Worm (Caenorhabditis elegans): ENCODE measurements around the gene srd-43.

The srd-43 gene

DNA sequence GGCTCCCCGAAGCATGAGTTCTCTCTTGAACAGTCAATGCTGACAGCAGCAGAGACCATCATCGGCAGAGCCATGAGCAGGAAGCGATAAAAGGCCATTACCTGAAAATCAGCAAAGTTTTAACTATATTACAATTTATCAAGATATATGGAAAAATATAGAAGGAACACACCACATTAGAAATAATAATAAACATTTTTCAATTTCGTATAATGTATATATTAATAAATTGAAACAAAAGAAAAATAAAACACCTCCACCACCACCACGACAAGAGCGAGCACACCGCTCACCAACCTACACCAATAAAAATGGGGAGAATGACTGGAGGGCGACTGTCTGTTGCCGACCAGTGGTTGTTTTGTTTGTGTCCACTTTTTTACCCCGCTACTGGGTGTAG, 19.1 kb downstream of the srd-43 start, which contains the start of gene R04D3.2:
TSS of gene R04D3.2 (minus strand) at position 101 of the 400 bp plus-strand sequence.
- TF ChIP-seq cog-1 (tag; optimal IDR thresholded peaks at IDR 0.05) (no peak), klf-2 (GFP tag; conservative IDR thresholded peaks at IDR 0.05) (no peak), ztf-29 (GFP tag; IDR thresholded peaks at IDR 0.05) (no peak), T22C8.4 (GFP tag; IDR thresholded peaks at IDR 0.05) (no peak), flt-1 (GFP tag; IDR thresholded peaks at IDR 0.05) (no peak), med-1 (GFP tag; optimal IDR thresholded peaks at IDR 0.05; ENCODE audit: insufficient read depth) (no peak), ztf-23 (GFP tag; IDR thresholded peaks at IDR 0.05) (no peak)

DNA sequence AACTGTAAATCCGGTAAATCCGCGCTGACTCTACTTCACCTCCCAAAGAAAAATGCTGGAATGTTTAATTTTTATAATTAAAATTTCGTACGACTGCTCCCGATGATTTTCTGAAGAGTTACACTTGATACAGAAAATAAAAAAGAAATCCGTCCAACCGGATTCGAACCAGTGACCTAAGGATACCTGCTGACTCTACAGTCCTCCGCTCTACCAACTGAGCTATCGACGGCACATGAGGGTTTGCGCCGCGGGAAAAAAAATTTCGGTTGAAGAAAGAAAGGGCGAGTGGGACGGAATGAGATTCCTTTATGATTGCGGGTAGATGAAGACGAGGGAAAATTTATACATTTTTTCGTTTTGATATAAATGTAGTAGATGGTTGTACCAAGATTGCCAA, 21.0 kb downstream of the srd-43 start:
- TF ChIP-seq flt-1 (GFP tag; IDR thresholded peaks at IDR 0.05), result 0 out of 2 replicates have a peak, but pooled peaks have one; percentile 45
- TF ChIP-seq T22C8.4 (GFP tag; IDR thresholded peaks at IDR 0.05), result no peak

DNA sequence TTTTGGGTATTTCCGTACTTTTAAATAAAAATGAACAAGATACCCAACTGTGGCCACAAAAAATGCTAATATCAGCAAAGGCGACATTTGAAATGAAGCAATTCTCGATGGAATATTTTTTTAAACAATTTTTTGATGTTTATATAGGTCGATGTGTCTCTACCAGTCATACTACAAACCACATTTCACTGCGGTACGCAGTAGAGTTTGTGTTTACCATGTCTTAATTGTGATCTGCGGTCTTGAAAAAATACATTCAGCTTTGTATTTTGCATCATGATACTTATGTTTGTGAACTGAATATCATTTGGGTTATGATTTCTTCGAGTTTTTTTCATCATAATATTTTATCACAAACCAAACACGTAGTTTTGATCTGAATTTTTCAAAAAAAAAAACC, 21.6 kb downstream of the srd-43 start, which contains the start of gene cyp-14A4:
TSS of gene cyp-14A4 (minus strand) at position 107 of the 400 bp plus-strand sequence.
- TF ChIP-seq T22C8.4 (GFP tag; IDR thresholded peaks at IDR 0.05) (no peak), tab-1 (GFP tag; IDR thresholded peaks at IDR 0.05) (no peak), klf-2 (GFP tag; conservative IDR thresholded peaks at IDR 0.05) (no peak), ztf-23 (GFP tag; IDR thresholded peaks at IDR 0.05) (no peak), flt-1 (GFP tag; IDR thresholded peaks at IDR 0.05) (no peak), med-1 (GFP tag; optimal IDR thresholded peaks at IDR 0.05; ENCODE audit: insufficient read depth) (no peak), ref-1 (GFP tag; conservative IDR thresholded peaks at IDR 0.05) (no peak), cog-1 (tag; optimal IDR thresholded peaks at IDR 0.05) (no peak), ztf-29 (GFP tag; IDR thresholded peaks at IDR 0.05) (no peak)

DNA sequence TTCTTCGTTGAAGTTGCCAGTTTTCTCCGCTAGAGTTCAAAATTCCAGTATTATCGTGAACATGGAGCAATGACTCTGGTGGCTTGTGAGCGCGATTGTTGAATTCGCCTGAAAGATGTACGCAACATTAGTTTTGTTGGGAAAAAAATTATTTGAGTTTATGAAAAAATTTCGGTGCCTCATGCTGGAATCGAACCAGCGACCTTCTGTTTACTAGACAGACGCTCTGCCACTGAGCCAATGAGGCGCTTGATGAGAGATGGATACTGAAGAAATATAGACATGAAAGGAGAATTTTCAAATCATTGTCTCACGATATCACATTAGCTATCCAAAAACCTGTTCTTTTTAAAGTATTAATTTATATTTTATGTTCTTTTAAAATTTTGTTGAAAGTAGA, 22.2 kb downstream of the srd-43 start:
- peak; percentile 53; the same call in 1 of the 2 replicates for TF ChIP-seq flt-1 (GFP tag; IDR thresholded peaks at IDR 0.05)
- no peak for TF ChIP-seq med-1 (GFP tag; optimal IDR thresholded peaks at IDR 0.05; ENCODE audit: insufficient read depth)

DNA sequence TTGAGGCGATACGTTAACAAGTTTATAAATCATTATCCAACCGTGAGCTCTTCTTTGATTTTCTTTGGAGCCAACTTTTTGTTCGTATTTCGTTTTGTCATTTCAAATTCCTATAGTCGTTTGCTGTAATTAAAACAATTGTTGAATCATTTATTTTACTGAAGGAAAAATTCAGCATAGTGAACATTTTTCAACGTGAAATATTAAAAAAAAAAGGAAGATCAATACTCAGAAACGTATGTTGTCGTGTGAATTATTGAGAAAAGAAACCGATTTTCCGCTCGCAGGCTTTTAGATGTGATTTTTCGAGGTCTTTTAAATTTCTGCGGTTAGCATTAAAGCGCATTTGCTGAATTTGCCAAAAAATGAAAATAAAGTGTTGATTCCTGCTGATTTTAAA, 26.8 kb downstream of the srd-43 start, which contains the start of gene phf-33:
TSS of gene phf-33 (minus strand) at position 101 of the 400 bp plus-strand sequence.
- TF ChIP-seq flt-1 (GFP tag; IDR thresholded peaks at IDR 0.05) (no peak), ztf-23 (GFP tag; IDR thresholded peaks at IDR 0.05) (no peak), tab-1 (GFP tag; IDR thresholded peaks at IDR 0.05) (no peak), med-1 (GFP tag; optimal IDR thresholded peaks at IDR 0.05; ENCODE audit: insufficient read depth) (no peak), cog-1 (tag; optimal IDR thresholded peaks at IDR 0.05) (no peak), klf-2 (GFP tag; conservative IDR thresholded peaks at IDR 0.05) (no peak), ztf-29 (GFP tag; IDR thresholded peaks at IDR 0.05) (no peak), ref-1 (GFP tag; conservative IDR thresholded peaks at IDR 0.05) (no peak), T22C8.4 (GFP tag; IDR thresholded peaks at IDR 0.05) (no peak)

DNA sequence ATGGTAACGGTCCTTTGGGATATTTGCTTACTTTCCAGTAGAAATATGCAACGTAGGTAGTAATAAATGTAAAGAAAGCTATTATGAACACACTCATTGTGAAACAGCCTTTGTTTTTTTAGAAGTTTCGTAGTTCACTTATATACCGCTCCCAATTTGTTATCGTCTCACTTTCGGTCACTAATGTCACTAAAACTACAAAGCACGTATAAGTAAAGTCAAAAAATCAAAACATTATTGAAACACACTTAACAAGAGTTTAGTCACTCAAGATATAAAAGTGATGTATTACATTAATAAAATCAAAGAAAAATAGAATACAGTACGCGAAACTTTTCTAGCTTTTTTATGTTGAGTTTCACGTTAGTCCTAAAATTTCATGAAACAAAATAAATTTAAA, 31.5 kb downstream of the srd-43 start, which contains the start of gene cyp-14A3:
TSS of gene cyp-14A3 (minus strand) at position 101 of the 400 bp plus-strand sequence.
- no peak for TF ChIP-seq med-1 (GFP tag; optimal IDR thresholded peaks at IDR 0.05; ENCODE audit: insufficient read depth)
- no peak for TF ChIP-seq flt-1 (GFP tag; IDR thresholded peaks at IDR 0.05)
- no peak for TF ChIP-seq cog-1 (tag; optimal IDR thresholded peaks at IDR 0.05)
- TF ChIP-seq T22C8.4 (GFP tag; IDR thresholded peaks at IDR 0.05), result no peak
- TF ChIP-seq klf-2 (GFP tag; conservative IDR thresholded peaks at IDR 0.05), result no peak
- TF ChIP-seq tab-1 (GFP tag; IDR thresholded peaks at IDR 0.05), result no peak
- TF ChIP-seq ztf-23 (GFP tag; IDR thresholded peaks at IDR 0.05), result no peak
- no peak for TF ChIP-seq ref-1 (GFP tag; conservative IDR thresholded peaks at IDR 0.05)
- TF ChIP-seq ztf-29 (GFP tag; IDR thresholded peaks at IDR 0.05), result no peak

DNA sequence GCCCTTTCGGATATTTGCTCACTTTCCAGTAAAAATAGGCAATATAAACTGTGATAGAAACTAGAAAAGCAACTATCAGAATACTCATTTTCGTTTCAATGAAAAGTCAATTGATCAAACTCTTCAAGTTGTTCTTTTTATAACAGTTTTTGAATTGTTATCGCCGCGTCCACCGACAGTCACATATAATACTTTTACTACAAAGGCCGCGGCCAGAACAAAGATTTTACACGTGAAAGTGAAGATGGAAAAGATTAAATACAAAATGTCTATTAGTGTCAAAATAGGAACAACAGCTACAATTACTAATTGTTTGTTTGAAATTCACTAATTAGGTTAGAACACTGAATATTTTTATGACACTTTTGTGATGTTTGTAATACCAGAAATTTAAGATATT, 36.1 kb downstream of the srd-43 start, which contains the start of gene cyp-14A2:
TSS of gene cyp-14A2 (minus strand) at position 101 of the 400 bp plus-strand sequence.
- no peak for TF ChIP-seq T22C8.4 (GFP tag; IDR thresholded peaks at IDR 0.05)
- TF ChIP-seq cog-1 (tag; optimal IDR thresholded peaks at IDR 0.05), result no peak
- TF ChIP-seq ztf-23 (GFP tag; IDR thresholded peaks at IDR 0.05), result no peak
- no peak for TF ChIP-seq ztf-29 (GFP tag; IDR thresholded peaks at IDR 0.05)
- TF ChIP-seq med-1 (GFP tag; optimal IDR thresholded peaks at IDR 0.05; ENCODE audit: insufficient read depth), result no peak
- TF ChIP-seq tab-1 (GFP tag; IDR thresholded peaks at IDR 0.05), result no peak
- no peak for TF ChIP-seq ref-1 (GFP tag; conservative IDR thresholded peaks at IDR 0.05)
- no peak for TF ChIP-seq flt-1 (GFP tag; IDR thresholded peaks at IDR 0.05)

DNA sequence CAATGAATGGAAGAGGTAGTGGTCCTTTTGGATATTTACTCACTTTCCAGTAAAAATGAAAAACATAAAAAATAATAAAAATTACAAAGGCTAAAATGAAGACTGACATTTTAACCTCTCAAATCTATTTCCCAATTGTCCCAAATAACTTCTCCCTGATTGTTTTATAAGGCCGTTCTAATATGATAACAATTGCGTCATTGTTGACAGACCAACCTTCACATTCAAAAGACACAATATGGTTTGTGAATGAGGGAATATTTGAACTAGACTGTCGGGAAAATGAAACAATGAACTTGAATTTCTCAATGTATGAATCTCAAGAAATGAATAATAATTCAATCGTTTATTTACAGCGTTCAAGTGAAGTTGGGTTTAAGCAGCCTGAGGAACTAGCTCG, 38.4 kb downstream of the srd-43 start, which contains the start of gene cyp-14A1:
TSS of gene cyp-14A1 (minus strand) at position 126 of the 400 bp plus-strand sequence.
- TF ChIP-seq ztf-23 (GFP tag; IDR thresholded peaks at IDR 0.05) (no peak), ztf-29 (GFP tag; IDR thresholded peaks at IDR 0.05) (no peak)

DNA sequence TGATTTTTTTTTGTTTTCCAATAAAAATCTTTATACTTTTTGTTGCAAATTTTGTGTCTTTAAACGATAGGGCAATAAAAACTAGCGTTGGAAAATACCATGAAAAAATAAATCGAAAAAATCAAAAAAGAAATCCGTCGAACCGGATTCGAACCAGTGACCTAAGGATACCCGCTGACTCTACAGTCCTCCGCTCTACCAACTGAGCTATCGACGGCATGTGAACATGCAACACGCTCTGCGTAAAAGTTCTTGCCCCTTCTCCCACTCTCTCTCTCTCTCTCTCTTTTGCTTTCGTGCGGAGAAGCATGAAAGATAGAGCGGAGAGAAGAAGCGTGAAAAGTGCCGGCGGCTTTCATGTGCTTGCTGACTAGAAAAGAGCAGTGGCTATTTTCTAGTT, 41.1 kb downstream of the srd-43 start:
- TF ChIP-seq klf-2 (GFP tag; conservative IDR thresholded peaks at IDR 0.05) (peak; percentile 90), ref-1 (GFP tag; conservative IDR thresholded peaks at IDR 0.05) (peak; percentile 77), ztf-23 (GFP tag; IDR thresholded peaks at IDR 0.05) (peak; percentile 94), med-1 (GFP tag; optimal IDR thresholded peaks at IDR 0.05; ENCODE audit: insufficient read depth) (peak; percentile 28), flt-1 (GFP tag; IDR thresholded peaks at IDR 0.05) (peak; percentile 92), cog-1 (tag; optimal IDR thresholded peaks at IDR 0.05) (peak; percentile 44), T22C8.4 (GFP tag; IDR thresholded peaks at IDR 0.05) (peak; percentile 89), tab-1 (GFP tag; IDR thresholded peaks at IDR 0.05) (peak; percentile 92), ztf-29 (GFP tag; IDR thresholded peaks at IDR 0.05) (peak; percentile 88)

DNA sequence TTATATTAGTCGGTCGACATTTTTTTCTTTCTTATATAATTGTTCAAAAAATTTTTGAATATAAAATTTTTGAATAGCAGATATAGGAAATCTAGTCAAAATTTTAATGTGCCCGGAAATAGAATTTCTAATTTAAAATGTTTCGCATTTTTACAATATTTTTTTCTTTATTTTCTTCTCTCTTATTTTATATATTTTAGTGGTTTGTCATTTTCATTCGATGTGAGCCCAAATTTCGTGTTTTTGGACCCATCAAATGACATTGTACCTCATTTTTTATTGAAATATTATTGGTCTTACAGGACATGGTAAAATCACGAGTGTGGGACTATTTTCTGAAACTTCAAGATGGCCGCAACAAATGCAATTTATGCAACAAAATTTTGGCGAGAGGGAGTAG, 43.4 kb downstream of the srd-43 start, which contains the start of gene K09A11.1:
TSS of gene K09A11.1 (plus strand) at position 301 of the 400 bp plus-strand sequence.
- no peak for TF ChIP-seq ztf-23 (GFP tag; IDR thresholded peaks at IDR 0.05)
- no peak for TF ChIP-seq tab-1 (GFP tag; IDR thresholded peaks at IDR 0.05)
- no peak for TF ChIP-seq med-1 (GFP tag; optimal IDR thresholded peaks at IDR 0.05; ENCODE audit: insufficient read depth)
- TF ChIP-seq T22C8.4 (GFP tag; IDR thresholded peaks at IDR 0.05), result no peak
- no peak for TF ChIP-seq ztf-29 (GFP tag; IDR thresholded peaks at IDR 0.05)
- TF ChIP-seq flt-1 (GFP tag; IDR thresholded peaks at IDR 0.05), result no peak

Measured in whole organism, midembryonic.